Fruit fly (Drosophila melanogaster): Measurements from ENCODE around the gene cas.

Gene cas

dm6 chr3R:5682921-5683748, 33.5 kb downstream of the cas start (continued):
- TF ChIP-seq Rfx (GFP tag; IDR thresholded peaks at IDR 0.05) (peak; percentile 42), chinmo (GFP tag; IDR thresholded peaks at IDR 0.05; ENCODE audit: partially characterized antibody) (0 out of 4 replicates have a peak, but pooled peaks have one; percentile 21), Asciz (GFP tag; optimal IDR thresholded peaks at IDR 0.05) (peak; percentile 69), CG1529 (GFP tag; optimal IDR thresholded peaks at IDR 0.05) (peak; percentile 78), CG10462 (GFP tag; optimal IDR thresholded peaks at IDR 0.05) (no peak), caup (GFP tag; optimal IDR thresholded peaks at IDR 0.05; ENCODE audit: severe bottlenecking) (no peak), CG8290 (GFP tag; optimal IDR thresholded peaks at IDR 0.05) (peak; percentile 35), CG8290 (tag; optimal IDR thresholded peaks at IDR 0.05) (no peak), ro (GFP tag; IDR thresholded peaks at IDR 0.05) (peak; percentile 32; the same call in 1 of the 2 replicates), tll (GFP tag; optimal IDR thresholded peaks at IDR 0.05) (no peak), CG15269 (tag; optimal IDR thresholded peaks at IDR 0.05) (no peak), Xrp1 (GFP tag; IDR thresholded peaks at IDR 0.05) (peak; percentile 85), CG32767 (GFP tag; IDR thresholded peaks at IDR 0.05) (peak; percentile 66; the same call in 1 of the 2 replicates), bsh (GFP tag; optimal IDR thresholded peaks at IDR 0.05) (peak; percentile 55 to 88), CoRest (tag; optimal IDR thresholded peaks at IDR 0.05) (peak; percentile 68), CG8944 (GFP tag; optimal IDR thresholded peaks at IDR 0.05) (no peak), CG17568 (GFP tag; optimal IDR thresholded peaks at IDR 0.05) (no peak), klu (GFP tag; IDR thresholded peaks at IDR 0.05) (no peak), Atf3 (GFP tag; optimal IDR thresholded peaks at IDR 0.05) (peak; percentile 29), fd102C (GFP tag; optimal IDR thresholded peaks at IDR 0.05) (no peak), HLH3B (GFP tag; IDR thresholded peaks at IDR 0.05) (peak; percentile 71), ranshi (GFP tag; IDR thresholded peaks at IDR 0.05) (0 out of 2 replicates have a peak, but pooled peaks have one; percentile 14), dpn (GFP tag; optimal IDR thresholded peaks at IDR 0.05) (peak; percentile 2 to 39), CG31388 (GFP tag; optimal IDR thresholded peaks at IDR 0.05) (no peak), peb (GFP tag; IDR thresholded peaks at IDR 0.05) (0 out of 2 replicates have a peak, but pooled peaks have one; percentile 21), Ssrp (tag; optimal IDR thresholded peaks at IDR 0.05) (peak; percentile 66), CG10274 (GFP tag; optimal IDR thresholded peaks at IDR 0.05) (no peak), ac (GFP tag; optimal IDR thresholded peaks at IDR 0.05) (peak; percentile 25), pan (optimal IDR thresholded peaks at IDR 0.05) (no peak), pan (GFP tag; optimal IDR thresholded peaks at IDR 0.05 in 1 of 2, IDR thresholded peaks at IDR 0.05 in 1 of 2) (peak in 1 of 2 experiments; percentile 70), CG7839 (tag; optimal IDR thresholded peaks at IDR 0.05) (no peak), CG1647 (GFP tag; optimal IDR thresholded peaks at IDR 0.05) (no peak), pb (GFP tag; optimal IDR thresholded peaks at IDR 0.05) (peak; percentile 22), CG9609 (GFP tag; optimal IDR thresholded peaks at IDR 0.05) (no peak), Nf-YA (GFP tag; IDR thresholded peaks at IDR 0.05) (no peak), pita (GFP tag; optimal IDR thresholded peaks at IDR 0.05) (no peak), ATbp (GFP tag; optimal IDR thresholded peaks at IDR 0.05) (peak; percentile 81), stwl (tag; optimal IDR thresholded peaks at IDR 0.05) (no peak), nau (GFP tag; optimal IDR thresholded peaks at IDR 0.05) (no peak), CG14050 (GFP tag; IDR thresholded peaks at IDR 0.05) (no peak), E2f1 (GFP tag; IDR thresholded peaks at IDR 0.05) (peak; percentile 58), sna (GFP tag; IDR thresholded peaks at IDR 0.05; ENCODE audit: partially characterized antibody) (no peak), Usf (GFP tag; optimal IDR thresholded peaks at IDR 0.05) (peak; percentile 10), CG17385 (GFP tag; optimal IDR thresholded peaks at IDR 0.05) (peak; percentile 58), CG18619 (GFP tag; optimal IDR thresholded peaks at IDR 0.05) (no peak), CG5953 (GFP tag; IDR thresholded peaks at IDR 0.05) (peak; percentile 77), cwo (GFP tag; optimal IDR thresholded peaks at IDR 0.05) (no peak), CG2712 (tag; optimal IDR thresholded peaks at IDR 0.05) (peak; percentile 86), CG30020 (tag; optimal IDR thresholded peaks at IDR 0.05) (peak; percentile 2)

Measured in whole organism, embryonic.